Fruit fly (Drosophila melanogaster): ENCODE data around the gene Tudor-SN.
A peak's percentile ranks its signal among the peaks of the same experiment; 100 is the strongest.

Tudor-SN gene

DNA sequence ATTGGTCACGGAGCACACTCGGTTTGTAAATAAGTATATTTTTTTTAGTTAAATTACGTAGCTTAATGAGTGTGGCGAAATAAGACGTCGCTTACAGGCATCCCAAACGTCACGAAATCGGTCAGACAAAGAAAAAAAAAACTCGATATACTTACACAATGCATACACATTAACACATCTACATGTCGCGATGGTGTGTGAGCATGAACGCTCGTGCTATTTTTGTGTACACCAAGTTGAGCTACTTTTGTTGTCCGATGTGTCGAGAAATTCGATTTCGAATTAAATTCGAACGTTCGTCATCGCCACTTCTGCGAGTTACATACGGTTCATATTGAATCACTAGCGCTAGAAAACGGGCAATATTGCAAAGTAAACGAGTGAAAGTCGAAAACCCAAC lies 39.1 kb downstream of the Tudor-SN start:
- TF ChIP-seq Rel (GFP tag; optimal IDR thresholded peaks at IDR 0.05) = no peak
- TF ChIP-seq Rel (tag; optimal IDR thresholded peaks at IDR 0.05) = no peak
- TF ChIP-seq woc (GFP tag; optimal IDR thresholded peaks at IDR 0.05) = peak; percentile 14
- peak; percentile 39 for TF ChIP-seq sage (GFP tag; optimal IDR thresholded peaks at IDR 0.05)
- TF ChIP-seq Hr83 (GFP tag; optimal IDR thresholded peaks at IDR 0.05; ENCODE audit: poor library complexity, severe bottlenecking) = peak; percentile 7
- peak; percentile 30 for TF ChIP-seq brk (GFP tag; optimal IDR thresholded peaks at IDR 0.05)
- no peak for TF ChIP-seq CrebA (GFP tag; optimal IDR thresholded peaks at IDR 0.05; ENCODE audit: borderline replicate concordance)
- TF ChIP-seq CG32264 (GFP tag; optimal IDR thresholded peaks at IDR 0.05) = peak; percentile 18

dm6 chr3L:224004-224951 lies 39.9 kb downstream of the Tudor-SN start:
- peak in 1 of 2 experiments; percentile 32 for TF ChIP-seq dl (GFP tag; optimal IDR thresholded peaks at IDR 0.05; ENCODE audit: insufficient read depth in 1 of 2, partially characterized antibody in 2 of 2)
- no peak for TF ChIP-seq HLH106 (tag; optimal IDR thresholded peaks at IDR 0.05)
- TF ChIP-seq Sp1 (GFP tag; optimal IDR thresholded peaks at IDR 0.05) = peak; percentile 28
- TF ChIP-seq Dif (GFP tag; optimal IDR thresholded peaks at IDR 0.05; ENCODE audit: partially characterized antibody) = peak; percentile 76
- no peak for TF ChIP-seq Dfd (GFP tag; optimal IDR thresholded peaks at IDR 0.05)
- peak; percentile 52 for TF ChIP-seq Hr83 (GFP tag; optimal IDR thresholded peaks at IDR 0.05; ENCODE audit: poor library complexity, severe bottlenecking)
- TF ChIP-seq OdsH (GFP tag; optimal IDR thresholded peaks at IDR 0.05) = peak; percentile 14
- TF ChIP-seq Rel (GFP tag; optimal IDR thresholded peaks at IDR 0.05) = no peak
- TF ChIP-seq Rel (tag; optimal IDR thresholded peaks at IDR 0.05) = peak; percentile 29
- TF ChIP-seq Abd-B (GFP tag; optimal IDR thresholded peaks at IDR 0.05) = no peak
- peak; percentile 72 for TF ChIP-seq jim (GFP tag; optimal IDR thresholded peaks at IDR 0.05)
- no peak for TF ChIP-seq sage (GFP tag; optimal IDR thresholded peaks at IDR 0.05)
- TF ChIP-seq Hnf4 (GFP tag; optimal IDR thresholded peaks at IDR 0.05) = peak; percentile 72
- TF ChIP-seq Mio (GFP tag; optimal IDR thresholded peaks at IDR 0.05) = peak; percentile 19
- TF ChIP-seq tai (GFP tag; optimal IDR thresholded peaks at IDR 0.05) = peak; percentile 56

dm6 chr3L:223019-223902 lies 40.9 kb downstream of the Tudor-SN start, which contains the start of the genes pyx and CG33229:
Gene pyx, minus strand, starts transcription at chr3L:223069.
Gene CG33229, plus strand, starts transcription at chr3L:223852.
- TF ChIP-seq Hr83 (GFP tag; optimal IDR thresholded peaks at IDR 0.05; ENCODE audit: poor library complexity, severe bottlenecking) (peak; percentile 63), Hr78 (GFP tag; optimal IDR thresholded peaks at IDR 0.05) (no peak), pan (optimal IDR thresholded peaks at IDR 0.05) (no peak), br (GFP tag; optimal IDR thresholded peaks at IDR 0.05) (peak; percentile 68), Dif (GFP tag; optimal IDR thresholded peaks at IDR 0.05; ENCODE audit: partially characterized antibody) (no peak), woc (GFP tag; optimal IDR thresholded peaks at IDR 0.05) (peak; percentile 37), brk (GFP tag; optimal IDR thresholded peaks at IDR 0.05) (no peak), N (GFP tag; optimal IDR thresholded peaks at IDR 0.05) (no peak), jim (GFP tag; optimal IDR thresholded peaks at IDR 0.05) (peak; percentile 17), Mio (GFP tag; optimal IDR thresholded peaks at IDR 0.05) (no peak), sv (GFP tag; optimal IDR thresholded peaks at IDR 0.05) (peak; percentile 82), dl (GFP tag; optimal IDR thresholded peaks at IDR 0.05; ENCODE audit: insufficient read depth in 1 of 2, partially characterized antibody in 2 of 2) (no peak), tai (GFP tag; optimal IDR thresholded peaks at IDR 0.05) (no peak), sage (GFP tag; optimal IDR thresholded peaks at IDR 0.05) (peak; percentile 44), dmrt93B (GFP tag; optimal IDR thresholded peaks at IDR 0.05) (peak; percentile 73), HLH106 (tag; optimal IDR thresholded peaks at IDR 0.05) (peak; percentile 85), psq (GFP tag; optimal IDR thresholded peaks at IDR 0.05) (peak; percentile 53), Sp1 (GFP tag; optimal IDR thresholded peaks at IDR 0.05) (peak; percentile 61), h (GFP tag; optimal IDR thresholded peaks at IDR 0.05) (peak; percentile 73), CrebA (GFP tag; optimal IDR thresholded peaks at IDR 0.05; ENCODE audit: borderline replicate concordance) (no peak), foxo (GFP tag; optimal IDR thresholded peaks at IDR 0.05) (peak in 1 of 2 experiments; percentile 81), CG32264 (GFP tag; optimal IDR thresholded peaks at IDR 0.05) (no peak), OdsH (GFP tag; optimal IDR thresholded peaks at IDR 0.05) (peak; percentile 60), dsf (GFP tag; optimal IDR thresholded peaks at IDR 0.05; ENCODE audit: borderline replicate concordance) (no peak), fru (GFP tag; optimal IDR thresholded peaks at IDR 0.05) (peak; percentile 74), GATAd (GFP tag; optimal IDR thresholded peaks at IDR 0.05) (no peak), CG9705 (GFP tag; optimal IDR thresholded peaks at IDR 0.05) (peak; percentile 67), Jra (GFP tag; optimal IDR thresholded peaks at IDR 0.05) (no peak), lola (GFP tag; optimal IDR thresholded peaks at IDR 0.05) (no peak), Hnf4 (GFP tag; optimal IDR thresholded peaks at IDR 0.05) (peak; percentile 4), Abd-B (GFP tag; optimal IDR thresholded peaks at IDR 0.05) (no peak), rgr (GFP tag; optimal IDR thresholded peaks at IDR 0.05) (peak; percentile 58), usp (GFP tag; optimal IDR thresholded peaks at IDR 0.05) (no peak), Vsx2 (GFP tag; optimal IDR thresholded peaks at IDR 0.05; ENCODE audit: partially characterized antibody) (no peak), Rel (GFP tag; optimal IDR thresholded peaks at IDR 0.05) (peak; percentile 3), Rel (tag; optimal IDR thresholded peaks at IDR 0.05) (no peak), Myc (optimal IDR thresholded peaks at IDR 0.05) (no peak), Dfd (GFP tag; optimal IDR thresholded peaks at IDR 0.05) (no peak)
